Worm (Caenorhabditis elegans) whole organism, midembryonic: Measurements from ENCODE around the gene C44C10.11.

Experiments
- ref-1 ChIP-seq: fragments of 200-800 bp; sonication (Bioruptor generic); conservative IDR thresholded peaks from 2 replicates; pipeline ENCODE4 v1.3.6; 2022; ENCODE audit warnings: missing genetic modification reagents, missing genetic modification characterization, missing compliant biosample characterization
- ztf-29 ChIP-seq: fragments of 200-800 bp; sonication (Bioruptor generic); IDR thresholded peaks from 2 replicates; pipeline ENCODE4 v1.3.6; 2022; ENCODE audit warnings: missing genetic modification reagents, missing genetic modification characterization, missing compliant biosample characterization

DNA sequence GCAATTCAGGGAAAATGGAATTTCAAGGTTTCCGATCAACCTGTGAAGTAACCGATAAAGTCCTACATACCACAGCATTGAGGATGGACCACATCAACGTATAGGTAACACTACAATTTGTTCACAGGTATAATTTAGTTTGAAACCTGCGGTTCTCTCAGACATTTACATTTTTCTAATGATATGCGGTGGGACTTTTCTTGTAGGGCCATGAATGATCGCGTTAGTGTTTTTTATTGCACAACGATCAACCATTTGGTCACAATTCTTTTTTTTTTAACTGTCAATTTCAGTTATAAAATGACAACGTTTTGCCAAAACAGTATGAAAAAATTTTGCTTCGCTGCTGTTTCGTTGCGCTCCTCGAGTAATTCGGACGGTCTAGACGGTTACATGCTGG lies 13.4 kb downstream of the C44C10.11 start, which contains the start of gene C44C10.12:
- TF ChIP-seq ref-1 (GFP tag; lab: Robert Waterston, UW) (no peak), ztf-29 (no peak)
